Worm (Caenorhabditis elegans) whole organism, L4/young adult: ENCODE measurements around the gene C17B7.12.

ENCODE experiments used
- W03F9.2 ChIP-seq: fragments of 150-350 bp; optimal IDR thresholded peaks from 2 replicates; lab custom pipeline; 2014; ENCODE audit warnings: missing biosample characterization, missing genetic modification characterization
- dao-5 ChIP-seq: sonication (generic microtip); optimal IDR thresholded peaks from 2 replicates; lab custom pipeline; 2016; ENCODE audit warnings: missing genotype, missing genetic modification characterization, moderate library complexity, missing compliant biosample characterization
- him-1 ChIP-seq: sonication (generic microtip); optimal IDR thresholded peaks from 2 replicates; lab custom pipeline; 2016; ENCODE audit warnings: missing genotype, missing genetic modification reagents, missing genetic modification characterization, missing compliant biosample characterization

DNA sequence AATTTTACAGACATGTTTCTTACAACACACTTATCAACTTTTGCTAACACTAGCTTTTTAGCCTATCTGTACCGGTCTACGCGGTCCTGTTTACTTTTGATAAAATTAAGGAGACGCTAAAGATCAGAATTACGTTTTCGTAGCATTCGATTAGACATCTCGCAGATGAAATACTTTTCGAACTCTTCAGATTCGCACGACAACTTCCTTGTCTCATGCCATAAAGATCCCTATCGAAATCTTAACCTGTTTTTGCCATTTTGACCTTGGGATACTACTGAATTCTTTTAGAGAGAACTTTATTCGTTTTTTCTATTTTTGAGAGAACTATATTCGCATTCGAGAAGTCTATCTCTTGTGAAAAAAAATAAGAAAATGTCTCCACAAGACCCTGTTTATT is 19.7 kb upstream of the C17B7.12 start, which contains the start of gene C17B7.5:
- TF ChIP-seq him-1 (tag; lab: Kevin White, UChicago) (no peak), dao-5 (tag; lab: Kevin White, UChicago) (no peak), W03F9.2 (no peak)
